Fruit fly (Drosophila melanogaster) whole organism, prepupa: ENCODE measurements around the gene CG10748.

Experiments
- CG10631 ChIP-seq: fragments of 200-800 bp; sonication (Bioruptor generic); optimal IDR thresholded peaks from 2 replicates; lab custom pipeline; 2016; ENCODE audit warnings: missing biosample characterization, missing genetic modification characterization
- CG10669 ChIP-seq: fragments of 200-800 bp; sonication (Bioruptor generic); optimal IDR thresholded peaks from 3 replicates; lab custom pipeline; 2018; ENCODE audit warnings: missing biosample characterization, mild to moderate bottlenecking, missing genetic modification characterization, moderate library complexity
- CG11294 ChIP-seq: fragments of 200-800 bp; sonication (Bioruptor generic); IDR thresholded peaks from 2 replicates; pipeline ENCODE4 v1.3.6; 2022; ENCODE audit warnings: missing biosample characterization, missing genetic modification characterization
- CG11762 ChIP-seq: fragments of 200-800 bp; sonication (Bioruptor generic); optimal IDR thresholded peaks from 3 replicates; lab custom pipeline; 2016; ENCODE audit warnings: missing biosample characterization, missing genetic modification characterization; ENCODE audit not compliant: insufficient read depth
- CG11902 ChIP-seq: fragments of 200-800 bp; sonication (Bioruptor generic); optimal IDR thresholded peaks from 3 replicates; lab custom pipeline; 2016; ENCODE audit warnings: missing biosample characterization, missing genetic modification characterization
- CG1621 ChIP-seq: fragments of 200-800 bp; sonication (Bioruptor generic); optimal IDR thresholded peaks from 3 replicates; lab custom pipeline; 2018; ENCODE audit warnings: missing biosample characterization, mild to moderate bottlenecking, missing genetic modification characterization
- CG16779 ChIP-seq: fragments of 200-800 bp; sonication (Bioruptor generic); optimal IDR thresholded peaks from 3 replicates; lab custom pipeline; 2017; ENCODE audit warnings: missing biosample characterization, mild to moderate bottlenecking, missing genetic modification characterization
- CG3032 ChIP-seq: fragments of 200-800 bp; optimal IDR thresholded peaks from 2 replicates; lab custom pipeline; 2019; ENCODE audit warnings: missing biosample characterization, mild to moderate bottlenecking, missing genetic modification characterization, moderate library complexity
- CG31627 ChIP-seq: fragments of 200-800 bp; sonication (Bioruptor generic); optimal IDR thresholded peaks from 3 replicates; lab custom pipeline; 2016; ENCODE audit warnings: missing biosample characterization, missing genetic modification characterization
- CG32006 ChIP-seq: fragments of 200-800 bp; sonication (Bioruptor generic); optimal IDR thresholded peaks from 3 replicates; lab custom pipeline; 2017; ENCODE audit warnings: missing biosample characterization, mild to moderate bottlenecking, missing genetic modification characterization
- CG3919 ChIP-seq: fragments of 200-800 bp; sonication (Bioruptor generic); optimal IDR thresholded peaks from 3 replicates; lab custom pipeline; 2016; ENCODE audit warnings: missing biosample characterization, missing genetic modification characterization
- CG4318 ChIP-seq: fragments of 200-800 bp; sonication (Bioruptor generic); optimal IDR thresholded peaks from 3 replicates; lab custom pipeline; 2017; ENCODE audit warnings: missing biosample characterization, mild to moderate bottlenecking, missing genetic modification characterization
- CG6163 ChIP-seq: fragments of 200-800 bp; sonication (Bioruptor generic); IDR thresholded peaks from 3 replicates; pipeline ENCODE4 v1.3.6; 2022; ENCODE audit warnings: missing biosample characterization, missing genetic modification characterization
- CG6276 ChIP-seq: fragments of 200-800 bp; sonication (Bioruptor generic); optimal IDR thresholded peaks from 2 replicates; lab custom pipeline; 2017; ENCODE audit warnings: missing biosample characterization, mild to moderate bottlenecking, missing genetic modification characterization
- CG6792 ChIP-seq: fragments of 200-800 bp; sonication (Bioruptor generic); optimal IDR thresholded peaks from 3 replicates; lab custom pipeline; 2016; ENCODE audit warnings: missing biosample characterization, missing genetic modification characterization
- CG6808 ChIP-seq: fragments of 200-800 bp; sonication (Bioruptor generic); optimal IDR thresholded peaks from 3 replicates; lab custom pipeline; 2017; ENCODE audit warnings: missing biosample characterization, missing genetic modification characterization, mild to moderate bottlenecking, moderate library complexity, missing genetic modification reagents
- CG7368 ChIP-seq: fragments of 200-800 bp; sonication (Bioruptor generic); optimal IDR thresholded peaks from 3 replicates; lab custom pipeline; 2016; ENCODE audit warnings: missing biosample characterization, missing genetic modification characterization
- CG8119 ChIP-seq: fragments of 200-800 bp; sonication (Bioruptor generic); IDR thresholded peaks from 3 replicates; pipeline ENCODE4 v1.3.6; 2022; ENCODE audit warnings: missing biosample characterization, missing genetic modification characterization
- CG8319 ChIP-seq: fragments of 200-800 bp; sonication (Bioruptor generic); optimal IDR thresholded peaks from 3 replicates; lab custom pipeline; 2016; ENCODE audit warnings: missing biosample characterization, missing genetic modification characterization
- CG8632 ChIP-seq: fragments of 200-800 bp; sonication (Bioruptor generic); optimal IDR thresholded peaks from 3 replicates; lab custom pipeline; 2016; ENCODE audit warnings: missing biosample characterization, missing genetic modification characterization
- CG9139 ChIP-seq: fragments of 200-800 bp; sonication (Bioruptor generic); optimal IDR thresholded peaks from 3 replicates; lab custom pipeline; 2017; ENCODE audit warnings: missing biosample characterization, mild to moderate bottlenecking, missing genetic modification characterization
- Eip75B ChIP-seq: fragments of 200-800 bp; sonication (Bioruptor generic); optimal IDR thresholded peaks from 3 replicates; lab custom pipeline; 2016; ENCODE audit warnings: missing biosample characterization, missing genetic modification characterization
- Eip93F ChIP-seq: fragments of 200-800 bp; sonication (Bioruptor generic); optimal IDR thresholded peaks from 2 replicates; lab custom pipeline; 2016; ENCODE audit warnings: missing biosample characterization, mild to moderate bottlenecking, missing genetic modification characterization
- Ets21C ChIP-seq: fragments of 200-800 bp; sonication (Bioruptor generic); optimal IDR thresholded peaks from 3 replicates; lab custom pipeline; 2016; ENCODE audit warnings: missing biosample characterization, missing genetic modification characterization
- Gug ChIP-seq: fragments of 200-800 bp; sonication (Bioruptor generic); IDR thresholded peaks from 2 replicates; pipeline ENCODE4 v1.3.6; 2022; ENCODE audit warnings: missing biosample characterization, missing genetic modification characterization
- Hr38 ChIP-seq: sonication (Bioruptor generic); optimal IDR thresholded peaks from 2 replicates; lab custom pipeline; 2016; ENCODE audit warnings: missing biosample characterization, missing genetic modification characterization
- Hr39 ChIP-seq: fragments of 200-800 bp; sonication (Bioruptor generic); optimal IDR thresholded peaks from 2 replicates; lab custom pipeline; 2016; ENCODE audit warnings: missing biosample characterization, missing genetic modification characterization
- Hr4 ChIP-seq: fragments of 200-800 bp; sonication (Bioruptor generic); optimal IDR thresholded peaks from 3 replicates; lab custom pipeline; 2016; ENCODE audit warnings: missing biosample characterization, missing genetic modification characterization
- Lpt ChIP-seq: fragments of 200-800 bp; sonication (Bioruptor generic); optimal IDR thresholded peaks from 3 replicates; lab custom pipeline; 2016; ENCODE audit warnings: missing biosample characterization, missing genetic modification characterization
- Met ChIP-seq: fragments of 200-800 bp; sonication (Bioruptor generic); optimal IDR thresholded peaks from 3 replicates; lab custom pipeline; 2016; ENCODE audit warnings: missing biosample characterization, missing genetic modification characterization
- OdsH ChIP-seq: fragments of 200-800 bp; sonication (Bioruptor generic); optimal IDR thresholded peaks from 3 replicates; lab custom pipeline; 2016; ENCODE audit warnings: missing biosample characterization, missing genetic modification characterization
- Smox ChIP-seq: fragments of 200-800 bp; sonication (Bioruptor generic); optimal IDR thresholded peaks from 3 replicates; lab custom pipeline; 2016; ENCODE audit warnings: missing biosample characterization, missing genetic modification characterization
- Sox102F ChIP-seq: fragments of 200-800 bp; sonication (Bioruptor generic); optimal IDR thresholded peaks from 2 replicates; lab custom pipeline; 2016; ENCODE audit warnings: missing biosample characterization, mild to moderate bottlenecking, missing genetic modification characterization
- Sox15 ChIP-seq: fragments of 200-800 bp; sonication (Bioruptor generic); optimal IDR thresholded peaks from 3 replicates; lab custom pipeline; 2016; ENCODE audit warnings: missing biosample characterization, missing genetic modification characterization
- achi ChIP-seq: fragments of 200-800 bp; sonication (Bioruptor generic); optimal IDR thresholded peaks from 3 replicates; lab custom pipeline; 2016; ENCODE audit warnings: missing biosample characterization, missing genetic modification characterization
- acj6 ChIP-seq: fragments of 200-800 bp; sonication (Bioruptor generic); optimal IDR thresholded peaks from 3 replicates; lab custom pipeline; 2016; ENCODE audit warnings: missing biosample characterization, missing genetic modification characterization
- cyc ChIP-seq: fragments of 200-800 bp; sonication (Bioruptor generic); optimal IDR thresholded peaks from 3 replicates; lab custom pipeline; 2016; ENCODE audit warnings: missing biosample characterization, missing genetic modification characterization
- dac ChIP-seq: fragments of 200-800 bp; sonication (Bioruptor generic); optimal IDR thresholded peaks from 2 replicates; lab custom pipeline; 2017; ENCODE audit warnings: missing biosample characterization, mild to moderate bottlenecking, missing genetic modification characterization
- dsx ChIP-seq: fragments of 200-800 bp; optimal IDR thresholded peaks from 3 replicates; lab custom pipeline; 2019; ENCODE audit warnings: missing biosample characterization, mild to moderate bottlenecking, missing genetic modification characterization, moderate library complexity; ENCODE audit not compliant: poor library complexity, severe bottlenecking
- eg ChIP-seq: fragments of 200-800 bp; sonication (Bioruptor generic); IDR thresholded peaks from 3 replicates; pipeline ENCODE4 v1.3.6; 2022; ENCODE audit warnings: missing biosample characterization, missing genetic modification characterization
- esn ChIP-seq: fragments of 200-800 bp; sonication (Bioruptor generic); optimal IDR thresholded peaks from 2 replicates; lab custom pipeline; 2016; ENCODE audit warnings: missing biosample characterization, mild to moderate bottlenecking, missing genetic modification characterization, moderate library complexity
- fd59A ChIP-seq: fragments of 200-800 bp; sonication (Bioruptor generic); optimal IDR thresholded peaks from 2 replicates; lab custom pipeline; 2017; ENCODE audit warnings: missing biosample characterization, mild to moderate bottlenecking, missing genetic modification characterization, missing genetic modification reagents
- net ChIP-seq: fragments of 200-800 bp; sonication (Bioruptor generic); optimal IDR thresholded peaks from 3 replicates; lab custom pipeline; 2016; ENCODE audit warnings: missing biosample characterization, missing genetic modification characterization
- salr ChIP-seq, 2 experiments: fragments of 200-800 bp; sonication (Bioruptor generic); optimal IDR thresholded peaks; 3 replicates each; lab custom pipeline; 2016 to 2018; ENCODE audit warnings: missing biosample characterization in 2 of 2, missing genetic modification characterization in 2 of 2, mild to moderate bottlenecking in 1 of 2
- spab ChIP-seq: fragments of 200-800 bp; sonication (Bioruptor generic); optimal IDR thresholded peaks from 2 replicates; lab custom pipeline; 2017; ENCODE audit warnings: missing biosample characterization, mild to moderate bottlenecking, missing genetic modification characterization, missing genetic modification reagents
- ss ChIP-seq, 2 experiments: fragments of 200-800 bp; sonication (Bioruptor generic); optimal IDR thresholded peaks; 2 replicates in 1 of 2; 3 replicates in 1 of 2; lab custom pipeline; 2017 to 2018; ENCODE audit warnings: mild to moderate bottlenecking in 2 of 2, missing biosample characterization in 2 of 2, missing genetic modification characterization in 2 of 2, moderate library complexity in 1 of 2
- topi ChIP-seq: fragments of 200-800 bp; sonication (Bioruptor generic); optimal IDR thresholded peaks from 3 replicates; lab custom pipeline; 2016; ENCODE audit warnings: missing biosample characterization, missing genetic modification characterization

CG10748 gene

dm6 chr3L:13015823-13016465 is 43.8 kb upstream of the CG10748 start, which contains the start of gene CG11267 (continued):
- TF ChIP-seq CG16779 (tag; lab: Kevin White, UChicago) (no peak), Lpt (GFP tag; lab: Kevin White, UChicago) (peak; percentile 81), acj6 (GFP tag; lab: Kevin White, UChicago) (peak; percentile 80), Gug (GFP tag; lab: Robert Waterston, UW) (peak; percentile 71), CG32006 (GFP tag; lab: Kevin White, UChicago) (peak; percentile 84), CG7368 (GFP tag; lab: Kevin White, UChicago) (peak; percentile 70), salr (GFP tag; optimal IDR thresholded peaks at IDR 0.05; lab: Kevin White, UChicago) (peak; percentile 72), achi (peak; percentile 70), CG6276 (GFP tag; lab: Kevin White, UChicago) (no peak), CG8632 (peak; percentile 69), ss (GFP tag; optimal IDR thresholded peaks at IDR 0.05; lab: Kevin White, UChicago) (peak; percentile 46 to 72), CG6163 (GFP tag; lab: Robert Waterston, UW) (peak; percentile 93), CG8319 (GFP tag; lab: Kevin White, UChicago) (peak; percentile 71), net (peak; percentile 82), CG10631 (GFP tag; lab: Kevin White, UChicago) (peak; percentile 83), Sox15 (peak; percentile 66), eg (GFP tag; lab: Robert Waterston, UW) (peak; percentile 93), CG3032 (tag; lab: Kevin White, UChicago) (peak; percentile 86), Hr39 (peak; percentile 83), CG6808 (GFP tag; lab: Kevin White, UChicago) (peak; percentile 75)

dm6 chr3L:13015195-13015822 is 43.1 kb upstream of the CG10748 start, which contains the start of gene MICAL-like:
Gene MICAL-like (minus strand): TSS chr3L:13015332.
- no peak for TF ChIP-seq Sox102F
- no peak for TF ChIP-seq topi (GFP tag; lab: Kevin White, UChicago)
- TF ChIP-seq achi = no peak
- TF ChIP-seq CG3919 (GFP tag; lab: Kevin White, UChicago) = peak; percentile 38
- TF ChIP-seq spab = no peak
- peak; percentile 56 for TF ChIP-seq CG31627 (GFP tag; lab: Kevin White, UChicago)
- TF ChIP-seq Hr4 (GFP tag; lab: Kevin White, UChicago) = no peak
- no peak for TF ChIP-seq Hr38 (GFP tag; lab: Kevin White, UChicago)
- TF ChIP-seq CG8119 (GFP tag; lab: Robert Waterston, UW) = no peak
- no peak for TF ChIP-seq Eip93F (GFP tag; lab: Kevin White, UChicago)
- no peak for TF ChIP-seq Eip75B (GFP tag; lab: Kevin White, UChicago)
- no peak for TF ChIP-seq eg (GFP tag; lab: Robert Waterston, UW)
- no peak for TF ChIP-seq fd59A (GFP tag; lab: Kevin White, UChicago)
- no peak for TF ChIP-seq CG6808 (GFP tag; lab: Kevin White, UChicago)
- TF ChIP-seq Met (GFP tag; lab: Kevin White, UChicago) = no peak
- TF ChIP-seq CG11902 = no peak
- TF ChIP-seq dac (GFP tag; lab: Kevin White, UChicago) = no peak
- no peak for TF ChIP-seq acj6 (GFP tag; lab: Kevin White, UChicago)
- peak; percentile 28 for TF ChIP-seq OdsH (GFP tag; lab: Kevin White, UChicago)
- TF ChIP-seq CG6792 = no peak
- TF ChIP-seq CG10669 = no peak
- no peak for TF ChIP-seq cyc (GFP tag; lab: Kevin White, UChicago)
- peak; percentile 6 for TF ChIP-seq esn (GFP tag; lab: Kevin White, UChicago)
- TF ChIP-seq Smox = no peak
- no peak for TF ChIP-seq CG8319 (GFP tag; lab: Kevin White, UChicago)
- peak; percentile 46; the same call in 2 of the 3 replicates for TF ChIP-seq CG6163 (GFP tag; lab: Robert Waterston, UW)
- TF ChIP-seq CG4318 (GFP tag; lab: Kevin White, UChicago) = no peak
- no peak for TF ChIP-seq CG11294 (GFP tag; lab: Robert Waterston, UW)
- no peak for TF ChIP-seq CG16779 (tag; lab: Kevin White, UChicago)
- peak; percentile 57 for TF ChIP-seq Hr39
- no peak for TF ChIP-seq CG9139
- TF ChIP-seq dsx = no peak
- no peak for TF ChIP-seq CG1621 (tag; lab: Kevin White, UChicago)
- TF ChIP-seq CG11762 = no peak
- no peak for TF ChIP-seq Sox15
- peak; percentile 33 for TF ChIP-seq Ets21C
- no peak for TF ChIP-seq CG3032 (tag; lab: Kevin White, UChicago)
